Worm (Caenorhabditis elegans): ENCODE results near the gene srv-11.

Gene srv-11

DNA sequence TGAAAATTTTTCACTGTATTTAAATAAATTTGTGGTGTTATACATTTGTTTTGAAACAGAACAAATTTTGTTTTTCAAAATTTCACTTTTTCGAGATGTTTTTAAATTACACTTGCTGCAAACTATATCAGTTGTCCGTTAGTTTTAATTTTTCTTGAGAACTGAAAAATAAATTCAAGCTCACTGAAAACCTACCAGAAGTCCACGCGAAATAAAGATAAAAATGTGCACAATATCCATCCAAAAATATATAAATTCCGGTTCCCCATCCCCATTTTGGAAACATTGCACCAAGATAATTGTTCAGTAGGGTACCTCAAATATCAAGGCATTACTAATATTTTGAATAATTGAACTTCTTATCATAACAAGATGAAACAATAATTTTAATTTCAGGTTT, 771 bp downstream of the srv-11 start:
- TF ChIP-seq klf-2 (GFP tag; conservative IDR thresholded peaks at IDR 0.05) (no peak), med-1 (GFP tag; optimal IDR thresholded peaks at IDR 0.05; ENCODE audit: insufficient read depth) (no peak), T22C8.4 (GFP tag; IDR thresholded peaks at IDR 0.05) (no peak), ref-1 (GFP tag; conservative IDR thresholded peaks at IDR 0.05) (no peak), cog-1 (tag; optimal IDR thresholded peaks at IDR 0.05) (no peak), ztf-29 (GFP tag; IDR thresholded peaks at IDR 0.05) (no peak), ztf-23 (GFP tag; IDR thresholded peaks at IDR 0.05) (no peak), flt-1 (GFP tag; IDR thresholded peaks at IDR 0.05) (no peak), tab-1 (GFP tag; IDR thresholded peaks at IDR 0.05) (no peak)

DNA sequence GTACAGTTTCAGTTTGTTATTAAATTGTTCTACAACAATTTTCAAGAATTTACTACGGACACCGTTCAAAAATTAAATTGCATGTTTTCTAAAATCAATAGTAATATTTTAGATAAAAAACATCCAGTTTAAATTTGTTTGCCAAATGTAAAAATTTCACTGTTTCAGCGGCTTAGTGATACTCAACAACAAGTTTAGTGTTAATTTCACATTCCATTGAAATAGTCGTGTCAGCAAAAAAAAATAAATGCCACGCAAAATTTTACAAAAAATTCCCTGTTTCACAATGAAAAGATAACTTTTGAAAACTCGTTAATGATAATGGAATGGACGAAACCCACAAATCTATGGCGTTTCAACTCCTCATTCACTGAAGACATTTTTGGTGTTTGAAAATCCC, 5.3 kb downstream of the srv-11 start:
- TF ChIP-seq ztf-29 (GFP tag; IDR thresholded peaks at IDR 0.05) (no peak), klf-2 (GFP tag; conservative IDR thresholded peaks at IDR 0.05) (no peak), flt-1 (GFP tag; IDR thresholded peaks at IDR 0.05) (no peak), ztf-23 (GFP tag; IDR thresholded peaks at IDR 0.05) (no peak), med-1 (GFP tag; optimal IDR thresholded peaks at IDR 0.05; ENCODE audit: insufficient read depth) (no peak), T22C8.4 (GFP tag; IDR thresholded peaks at IDR 0.05) (no peak)

DNA sequence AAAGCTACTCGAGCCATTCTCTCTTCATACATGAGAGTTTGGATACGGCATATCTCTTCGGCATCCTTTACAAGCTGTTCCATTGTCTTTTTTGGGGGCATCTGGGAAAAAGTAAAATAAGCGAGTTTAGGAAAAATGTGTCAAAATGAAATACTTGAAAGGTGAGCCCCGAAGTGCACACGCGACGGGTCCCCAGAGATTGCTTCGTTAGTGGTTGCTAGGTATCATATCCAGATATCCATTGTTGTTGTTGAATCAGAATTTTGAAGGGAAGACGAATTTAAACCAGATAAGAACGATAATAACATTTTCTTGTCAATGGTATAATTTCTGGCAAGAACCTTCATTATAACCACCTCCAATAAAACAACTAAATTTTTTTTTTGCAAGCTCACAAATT, 10.5 kb downstream of the srv-11 start, which contains the start of gene H25K10.2:
H25K10.2 (minus strand) TSS at position 101 of the 400 bp plus-strand sequence.
- TF ChIP-seq cog-1 (tag; optimal IDR thresholded peaks at IDR 0.05) (no peak), T22C8.4 (GFP tag; IDR thresholded peaks at IDR 0.05) (no peak), klf-2 (GFP tag; conservative IDR thresholded peaks at IDR 0.05) (no peak), ztf-29 (GFP tag; IDR thresholded peaks at IDR 0.05) (no peak), med-1 (GFP tag; optimal IDR thresholded peaks at IDR 0.05; ENCODE audit: insufficient read depth) (no peak), flt-1 (GFP tag; IDR thresholded peaks at IDR 0.05) (no peak), tab-1 (GFP tag; IDR thresholded peaks at IDR 0.05) (no peak), ztf-23 (GFP tag; IDR thresholded peaks at IDR 0.05) (no peak), ref-1 (GFP tag; conservative IDR thresholded peaks at IDR 0.05) (no peak)

DNA sequence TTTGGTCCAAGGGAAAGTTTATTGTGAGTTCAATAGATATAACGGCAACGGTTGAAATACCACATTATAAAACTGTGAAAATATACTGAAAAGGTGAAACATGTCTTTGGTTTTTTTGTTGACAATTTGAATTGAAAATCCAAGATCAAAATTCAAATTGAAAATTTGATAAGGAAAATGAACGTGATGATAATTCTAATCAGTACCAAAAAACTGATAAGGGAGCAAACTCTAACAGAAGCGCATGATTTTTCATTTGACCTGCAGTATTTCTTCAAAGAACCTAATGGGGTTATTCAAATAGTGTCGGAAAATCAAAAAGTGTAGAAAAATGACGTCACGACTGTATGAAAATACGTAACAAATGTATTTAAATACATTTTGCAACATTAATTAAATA, 18.1 kb downstream of the srv-11 start:
- no peak for TF ChIP-seq klf-2 (GFP tag; conservative IDR thresholded peaks at IDR 0.05)
- TF ChIP-seq ztf-29 (GFP tag; IDR thresholded peaks at IDR 0.05), result no peak
- TF ChIP-seq med-1 (GFP tag; optimal IDR thresholded peaks at IDR 0.05; ENCODE audit: insufficient read depth), result no peak
- no peak for TF ChIP-seq ref-1 (GFP tag; conservative IDR thresholded peaks at IDR 0.05)
- no peak for TF ChIP-seq flt-1 (GFP tag; IDR thresholded peaks at IDR 0.05)
- TF ChIP-seq cog-1 (tag; optimal IDR thresholded peaks at IDR 0.05), result no peak
- TF ChIP-seq ztf-23 (GFP tag; IDR thresholded peaks at IDR 0.05), result no peak
- TF ChIP-seq T22C8.4 (GFP tag; IDR thresholded peaks at IDR 0.05), result no peak
- TF ChIP-seq tab-1 (GFP tag; IDR thresholded peaks at IDR 0.05), result no peak

DNA sequence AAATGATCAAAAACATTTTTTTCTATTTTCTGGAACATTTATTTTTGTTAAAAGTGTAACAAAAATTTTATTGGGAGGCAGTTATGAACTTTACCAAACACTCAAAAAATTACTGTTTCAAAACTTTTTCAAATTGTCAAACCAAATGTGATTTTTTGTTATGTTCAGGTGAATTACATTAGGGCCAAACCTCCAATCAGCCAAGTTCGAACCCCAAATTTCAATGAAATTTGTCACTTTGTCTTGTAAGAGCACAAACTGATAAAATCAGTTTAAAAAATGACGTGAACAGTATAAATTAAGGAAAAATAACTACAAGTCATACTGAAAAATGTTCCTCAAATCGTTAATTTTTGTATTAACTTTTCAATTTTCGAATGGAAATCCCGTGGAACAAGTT, 19.4 kb downstream of the srv-11 start, which contains the start of gene H25K10.1:
H25K10.1 (plus strand) TSS at position 301 of the 400 bp plus-strand sequence.
- TF ChIP-seq ref-1 (GFP tag; conservative IDR thresholded peaks at IDR 0.05) (no peak), tab-1 (GFP tag; IDR thresholded peaks at IDR 0.05) (no peak), T22C8.4 (GFP tag; IDR thresholded peaks at IDR 0.05) (no peak), ztf-23 (GFP tag; IDR thresholded peaks at IDR 0.05) (no peak), flt-1 (GFP tag; IDR thresholded peaks at IDR 0.05) (no peak), klf-2 (GFP tag; conservative IDR thresholded peaks at IDR 0.05) (no peak), ztf-29 (GFP tag; IDR thresholded peaks at IDR 0.05) (no peak), med-1 (GFP tag; optimal IDR thresholded peaks at IDR 0.05; ENCODE audit: insufficient read depth) (no peak), cog-1 (tag; optimal IDR thresholded peaks at IDR 0.05) (no peak)

DNA sequence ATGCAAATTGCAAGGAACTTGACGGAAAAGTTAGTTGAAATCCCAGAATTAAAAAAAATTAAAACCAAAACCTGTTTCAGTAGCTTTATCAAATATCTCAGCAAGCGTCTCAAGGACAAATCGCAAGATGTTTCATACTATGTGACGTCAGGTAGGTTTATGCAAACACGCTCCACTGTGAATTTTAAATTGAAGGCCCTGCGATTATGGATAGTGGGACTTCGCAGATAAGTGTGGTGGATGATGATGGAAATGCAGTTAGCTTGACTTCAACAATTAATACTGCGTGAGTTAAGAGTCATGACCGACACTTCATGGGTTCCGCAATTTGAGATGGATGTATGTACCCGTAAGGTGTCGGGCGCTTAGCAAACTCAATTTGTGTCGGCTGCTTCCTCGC, 21.6 kb downstream of the srv-11 start:
- TF ChIP-seq tab-1 (GFP tag; IDR thresholded peaks at IDR 0.05), result no peak
- TF ChIP-seq ztf-23 (GFP tag; IDR thresholded peaks at IDR 0.05), result no peak
- TF ChIP-seq med-1 (GFP tag; optimal IDR thresholded peaks at IDR 0.05; ENCODE audit: insufficient read depth), result no peak
- TF ChIP-seq ztf-29 (GFP tag; IDR thresholded peaks at IDR 0.05), result no peak
- no peak for TF ChIP-seq flt-1 (GFP tag; IDR thresholded peaks at IDR 0.05)
- TF ChIP-seq klf-2 (GFP tag; conservative IDR thresholded peaks at IDR 0.05), result no peak
- no peak for TF ChIP-seq ref-1 (GFP tag; conservative IDR thresholded peaks at IDR 0.05)
- TF ChIP-seq cog-1 (tag; optimal IDR thresholded peaks at IDR 0.05), result no peak
- TF ChIP-seq T22C8.4 (GFP tag; IDR thresholded peaks at IDR 0.05), result no peak

DNA sequence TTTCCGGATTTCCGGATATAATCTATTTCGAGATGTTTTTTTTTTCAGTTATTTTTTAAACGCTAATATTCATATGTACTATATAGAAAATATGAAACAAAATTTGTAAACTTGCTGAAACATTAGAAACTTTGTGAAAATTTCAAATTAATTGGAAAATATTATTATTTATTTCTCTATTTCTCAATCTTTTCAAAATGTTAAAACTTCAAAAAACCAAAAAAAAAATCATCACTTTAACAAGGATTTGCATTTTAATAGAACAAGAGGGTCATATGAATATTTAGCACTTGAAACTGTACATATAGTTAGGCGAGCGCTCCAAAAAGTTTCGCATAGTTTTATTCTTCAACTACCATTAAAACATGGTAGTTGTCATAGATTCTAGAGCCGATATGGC, 24.7 kb downstream of the srv-11 start, which contains the start of gene Y7A9A.1:
Y7A9A.1 (plus strand) TSS at position 301 of the 400 bp plus-strand sequence.
- no peak for TF ChIP-seq ref-1 (GFP tag; conservative IDR thresholded peaks at IDR 0.05)
- no peak for TF ChIP-seq tab-1 (GFP tag; IDR thresholded peaks at IDR 0.05)

DNA sequence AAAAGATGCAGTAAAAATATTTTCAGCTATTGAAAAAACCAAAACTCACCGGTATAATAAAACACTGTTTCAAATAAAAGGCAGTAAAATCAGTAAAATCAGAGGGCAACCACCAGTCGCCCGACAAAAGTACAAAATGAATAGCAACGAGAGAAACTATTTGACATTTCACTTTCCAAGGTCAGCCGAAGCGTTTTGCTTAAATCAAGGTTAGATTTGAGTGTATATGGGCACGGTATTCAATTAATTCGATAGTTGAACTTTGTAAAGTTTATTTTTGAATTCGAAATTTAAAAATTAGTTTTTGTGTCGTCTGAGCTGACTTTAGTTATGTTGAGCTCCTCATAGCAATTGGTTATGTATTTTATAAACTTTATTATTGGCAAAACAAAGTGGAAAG, 28.7 kb downstream of the srv-11 start:
- TF ChIP-seq T22C8.4 (GFP tag; IDR thresholded peaks at IDR 0.05) (no peak), klf-2 (GFP tag; conservative IDR thresholded peaks at IDR 0.05) (no peak), cog-1 (tag; optimal IDR thresholded peaks at IDR 0.05) (no peak), ztf-23 (GFP tag; IDR thresholded peaks at IDR 0.05) (no peak), med-1 (GFP tag; optimal IDR thresholded peaks at IDR 0.05; ENCODE audit: insufficient read depth) (no peak), ref-1 (GFP tag; conservative IDR thresholded peaks at IDR 0.05) (no peak), ztf-29 (GFP tag; IDR thresholded peaks at IDR 0.05) (no peak), tab-1 (GFP tag; IDR thresholded peaks at IDR 0.05) (no peak), flt-1 (GFP tag; IDR thresholded peaks at IDR 0.05) (no peak)

DNA sequence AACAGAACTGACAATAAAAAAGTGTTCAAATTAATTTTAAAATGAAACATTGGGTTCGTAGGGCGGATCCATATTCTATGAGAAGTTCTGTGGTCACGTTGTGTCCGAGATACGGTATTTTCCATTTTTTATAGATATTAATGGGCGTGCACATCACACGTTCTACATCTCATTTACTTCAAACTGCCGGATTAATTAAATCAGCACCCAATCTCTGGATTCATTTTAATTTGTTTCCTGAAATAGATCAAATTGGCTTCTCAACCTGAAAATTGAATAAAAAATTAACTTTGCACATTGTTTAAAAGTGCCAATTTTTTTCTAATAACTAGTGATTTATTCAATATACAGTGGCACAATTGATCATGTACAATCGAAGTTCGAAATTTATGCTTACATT, 29.9 kb downstream of the srv-11 start:
- TF ChIP-seq ref-1 (GFP tag; conservative IDR thresholded peaks at IDR 0.05) (no peak), cog-1 (tag; optimal IDR thresholded peaks at IDR 0.05) (no peak), med-1 (GFP tag; optimal IDR thresholded peaks at IDR 0.05; ENCODE audit: insufficient read depth) (no peak), flt-1 (GFP tag; IDR thresholded peaks at IDR 0.05) (no peak), tab-1 (GFP tag; IDR thresholded peaks at IDR 0.05) (no peak), klf-2 (GFP tag; conservative IDR thresholded peaks at IDR 0.05) (no peak), ztf-23 (GFP tag; IDR thresholded peaks at IDR 0.05) (no peak), ztf-29 (GFP tag; IDR thresholded peaks at IDR 0.05) (no peak), T22C8.4 (GFP tag; IDR thresholded peaks at IDR 0.05) (no peak)

DNA sequence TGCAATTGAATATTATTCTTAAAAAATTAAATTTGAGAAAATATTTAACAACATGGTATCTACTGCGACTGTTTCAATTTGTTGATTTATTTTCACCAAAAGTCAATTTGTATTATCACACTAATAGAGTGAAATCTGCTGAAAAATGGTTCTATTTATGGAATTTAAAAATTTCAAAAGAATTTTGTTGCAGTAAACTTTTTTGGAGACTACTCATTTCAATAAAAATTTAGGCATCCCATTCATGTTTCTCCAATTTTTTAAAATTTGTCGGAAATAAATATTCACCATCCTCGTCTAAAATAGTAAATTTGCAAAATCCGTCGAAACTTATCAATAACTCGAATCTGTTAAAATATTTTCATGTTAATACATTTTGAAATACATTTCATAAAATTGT, 35.5 kb downstream of the srv-11 start:
- TF ChIP-seq ref-1 (GFP tag; conservative IDR thresholded peaks at IDR 0.05) (no peak), klf-2 (GFP tag; conservative IDR thresholded peaks at IDR 0.05) (no peak), ztf-29 (GFP tag; IDR thresholded peaks at IDR 0.05) (no peak), cog-1 (tag; optimal IDR thresholded peaks at IDR 0.05) (no peak), T22C8.4 (GFP tag; IDR thresholded peaks at IDR 0.05) (no peak), ztf-23 (GFP tag; IDR thresholded peaks at IDR 0.05) (no peak), flt-1 (GFP tag; IDR thresholded peaks at IDR 0.05) (no peak), tab-1 (GFP tag; IDR thresholded peaks at IDR 0.05) (no peak)

Data from whole organism, midembryonic.